Worm (Caenorhabditis elegans): ENCODE measurements around the gene Y38H6C.25.

- TF ChIP-seq nhr-12 (tag; optimal IDR thresholded peaks at IDR 0.05) (no peak), aly-2 (tag; optimal IDR thresholded peaks at IDR 0.05) (no peak), fkh-10 (GFP tag; optimal IDR thresholded peaks at IDR 0.05) (no peak), nhr-237 (tag; optimal IDR thresholded peaks at IDR 0.05) (no peak), fos-1 (tag; optimal IDR thresholded peaks at IDR 0.05) (no peak)
These were observed 26.7 kb downstream of the Y38H6C.25 start for ce11 chrV:20545742-20546141.
